Fruit fly (Drosophila melanogaster) whole organism, embryonic: ENCODE measurements around the gene mRpS31.

ENCODE experiments used
- B-H1 ChIP-seq: fragments of 200-800 bp; sonication (Bioruptor generic); IDR thresholded peaks from 3 replicates; pipeline ENCODE4 v1.3.6; 2022; ENCODE audit warnings: missing biosample characterization, missing genetic modification characterization
- CG10366 ChIP-seq: fragments of 200-800 bp; sonication (Bioruptor generic); IDR thresholded peaks from 2 replicates; pipeline ENCODE4 v1.3.6; 2022; ENCODE audit warnings: missing biosample characterization, missing genetic modification characterization
- CG11093 ChIP-seq: fragments of 200-800 bp; sonication (Bioruptor generic); IDR thresholded peaks from 3 replicates; pipeline ENCODE4 v1.3.6; 2022; ENCODE audit warnings: missing biosample characterization, missing genetic modification characterization
- CG12391 ChIP-seq: fragments of 200-800 bp; sonication (Bioruptor generic); optimal IDR thresholded peaks from 3 replicates; lab custom pipeline; 2018; ENCODE audit warnings: missing biosample characterization, mild to moderate bottlenecking, missing genetic modification characterization, moderate library complexity
- CG15479 ChIP-seq: fragments of 200-800 bp; sonication (Bioruptor generic); optimal IDR thresholded peaks from 3 replicates; lab custom pipeline; 2019; ENCODE audit warnings: missing biosample characterization, mild to moderate bottlenecking, missing genetic modification characterization, moderate library complexity
- CG17186 ChIP-seq: fragments of 200-800 bp; sonication (Bioruptor generic); optimal IDR thresholded peaks from 3 replicates; lab custom pipeline; 2017; ENCODE audit warnings: missing biosample characterization, missing genetic modification reagents, missing genetic modification characterization
- CG18011 ChIP-seq: fragments of 200-800 bp; sonication (Bioruptor generic); optimal IDR thresholded peaks from 2 replicates; lab custom pipeline; 2017; ENCODE audit warnings: missing biosample characterization, missing genetic modification characterization, mild to moderate bottlenecking, moderate library complexity, missing genotype
- CG2202 ChIP-seq: fragments of 200-800 bp; sonication (Bioruptor generic); optimal IDR thresholded peaks from 2 replicates; lab custom pipeline; 2018; ENCODE audit warnings: missing biosample characterization, mild to moderate bottlenecking, missing genetic modification characterization
- CG31441 ChIP-seq: fragments of 200-800 bp; sonication (Bioruptor generic); IDR thresholded peaks from 2 replicates; pipeline ENCODE4 v1.3.6; 2022; ENCODE audit warnings: missing biosample characterization, missing genetic modification characterization
- CG3726 ChIP-seq: fragments of 200-800 bp; sonication (Bioruptor generic); IDR thresholded peaks from 3 replicates; pipeline ENCODE4, ENCODE4 v1.3.6; 2022; ENCODE audit warnings: missing biosample characterization, missing genetic modification characterization
- CG3995 ChIP-seq: fragments of 200-800 bp; sonication (Bioruptor generic); optimal IDR thresholded peaks from 3 replicates; lab custom pipeline; 2016; ENCODE audit warnings: missing biosample characterization, missing genetic modification characterization
- CG4328 ChIP-seq: fragments of 200-800 bp; sonication (Bioruptor generic); optimal IDR thresholded peaks from 3 replicates; lab custom pipeline; 2017; ENCODE audit warnings: missing biosample characterization, missing genetic modification reagents, missing genetic modification characterization
- CG4424 ChIP-seq: fragments of 200-800 bp; sonication (Bioruptor generic); optimal IDR thresholded peaks from 3 replicates; lab custom pipeline; 2016; ENCODE audit warnings: missing biosample characterization, missing genetic modification characterization
- CG5180 ChIP-seq: fragments of 200-800 bp; sonication (Bioruptor generic); optimal IDR thresholded peaks from 3 replicates; lab custom pipeline; 2017; ENCODE audit warnings: missing biosample characterization, missing genetic modification characterization, mild to moderate bottlenecking, moderate library complexity, missing genetic modification reagents
- CG6654 ChIP-seq: fragments of 200-800 bp; sonication (Bioruptor generic); optimal IDR thresholded peaks from 2 replicates; lab custom pipeline; 2017; ENCODE audit warnings: missing biosample characterization, mild to moderate bottlenecking, missing genetic modification characterization
- CG7271 ChIP-seq: fragments of 200-800 bp; sonication (Bioruptor generic); optimal IDR thresholded peaks from 2 replicates; lab custom pipeline; 2018; ENCODE audit warnings: missing biosample characterization, mild to moderate bottlenecking, missing genetic modification characterization, moderate library complexity
- CG7357 ChIP-seq: fragments of 200-800 bp; sonication (Bioruptor generic); IDR thresholded peaks from 3 replicates; pipeline ENCODE4 v1.3.6; 2022; ENCODE audit warnings: missing biosample characterization, missing genetic modification characterization
- CG7372 ChIP-seq: fragments of 200-800 bp; sonication (Bioruptor generic); IDR thresholded peaks from 2 replicates; pipeline ENCODE4 v1.3.6; 2022; ENCODE audit warnings: missing biosample characterization, missing genetic modification characterization
- CG9215 ChIP-seq: fragments of 200-800 bp; sonication (Bioruptor generic); IDR thresholded peaks from 2 replicates; pipeline ENCODE4 v1.3.6; 2022; ENCODE audit warnings: missing biosample characterization, missing genetic modification characterization
- Dbx ChIP-seq: fragments of 200-800 bp; sonication (Bioruptor generic); IDR thresholded peaks from 3 replicates; pipeline ENCODE4 v1.3.6; 2022; ENCODE audit warnings: missing biosample characterization, missing genetic modification characterization
- Dp ChIP-seq: fragments of 200-800 bp; sonication (Bioruptor generic); optimal IDR thresholded peaks from 2 replicates; lab custom pipeline; 2018; ENCODE audit warnings: missing biosample characterization, mild to moderate bottlenecking, missing genetic modification characterization, moderate library complexity
- Ets65A ChIP-seq: fragments of 200-800 bp; sonication (Bioruptor generic); peaks from one replicate; lab custom pipeline; 2016; ENCODE audit warnings: missing biosample characterization, missing genetic modification characterization
- Gsc ChIP-seq: fragments of 200-800 bp; sonication (Bioruptor generic); IDR thresholded peaks from 2 replicates; pipeline ENCODE4 v1.3.6; 2022; ENCODE audit warnings: missing biosample characterization, missing genetic modification characterization
- MBD-R2 ChIP-seq: fragments of 200-800 bp; sonication (Bioruptor generic); IDR thresholded peaks from 2 replicates; pipeline ENCODE4 v1.3.6; 2022; ENCODE audit warnings: missing biosample characterization, missing genetic modification characterization
- Mes4 ChIP-seq: fragments of 200-800 bp; sonication (Bioruptor generic); optimal IDR thresholded peaks from 2 replicates; lab custom pipeline; 2016; ENCODE audit warnings: missing biosample characterization, missing genetic modification characterization
- NC2α ChIP-seq: fragments of 200-800 bp; sonication (Bioruptor generic); optimal IDR thresholded peaks from 2 replicates; lab custom pipeline; 2016; ENCODE audit warnings: missing biosample characterization, missing genetic modification characterization
- Oli ChIP-seq: fragments of 200-800 bp; sonication (Bioruptor generic); optimal IDR thresholded peaks from 2 replicates; lab custom pipeline; 2018; ENCODE audit warnings: missing biosample characterization, mild to moderate bottlenecking, missing genetic modification characterization, moderate library complexity
- Scr ChIP-seq: fragments of 200-800 bp; sonication (Bioruptor generic); IDR thresholded peaks from 2 replicates; pipeline ENCODE4 v1.3.6; 2022; ENCODE audit warnings: missing biosample characterization, missing genetic modification characterization; ENCODE audit not compliant: partially characterized antibody
- Xrp1 ChIP-seq: fragments of 200-800 bp; sonication (Bioruptor generic); IDR thresholded peaks from 2 replicates; pipeline ENCODE4 v1.3.6; 2022; ENCODE audit warnings: missing biosample characterization, missing genetic modification characterization
- bab2 ChIP-seq: fragments of 200-800 bp; sonication (Bioruptor generic); optimal IDR thresholded peaks from 2 replicates; lab custom pipeline; 2016; ENCODE audit warnings: missing biosample characterization, missing genetic modification characterization
- chif ChIP-seq, 2 experiments: fragments of 200-800 bp; sonication (Bioruptor generic); optimal IDR thresholded peaks; 3 replicates each; lab custom pipeline; 2016; ENCODE audit warnings: missing biosample characterization in 2 of 2, missing genetic modification characterization in 2 of 2
- danr ChIP-seq: fragments of 200-800 bp; sonication (Bioruptor generic); IDR thresholded peaks from 2 replicates; pipeline ENCODE4 v1.3.6; 2022; ENCODE audit warnings: missing biosample characterization, missing genetic modification characterization
- dysf ChIP-seq: fragments of 200-800 bp; sonication (Bioruptor generic); IDR thresholded peaks from 3 replicates; pipeline ENCODE4 v1.3.6; 2022; ENCODE audit warnings: missing biosample characterization, missing genetic modification characterization
- ewg ChIP-seq: fragments of 200-800 bp; sonication (Bioruptor generic); optimal IDR thresholded peaks from 3 replicates; lab custom pipeline; 2017; ENCODE audit warnings: mild to moderate bottlenecking, missing biosample characterization, missing genetic modification reagents, missing genetic modification characterization
- fru ChIP-seq: fragments of >200 bp; optimal IDR thresholded peaks from 2 replicates; lab custom pipeline; 2017
- fu2 ChIP-seq: fragments of 200-800 bp; sonication (Bioruptor generic); optimal IDR thresholded peaks from 2 replicates; lab custom pipeline; 2016; ENCODE audit warnings: missing biosample characterization, missing genetic modification characterization
- gcm2 ChIP-seq: fragments of 200-800 bp; sonication (Bioruptor generic); optimal IDR thresholded peaks from 2 replicates; lab custom pipeline; 2016; ENCODE audit warnings: missing biosample characterization, missing genetic modification characterization
- gsb ChIP-seq: fragments of 200-800 bp; sonication (Bioruptor generic); IDR thresholded peaks from 2 replicates; pipeline ENCODE4 v1.3.6; 2022; ENCODE audit warnings: missing biosample characterization, missing genetic modification characterization
- her ChIP-seq: fragments of 200-800 bp; sonication (Bioruptor generic); optimal IDR thresholded peaks from 2 replicates; lab custom pipeline; 2016; ENCODE audit warnings: missing biosample characterization, missing genetic modification characterization
- jigr1 ChIP-seq: fragments of 200-800 bp; sonication (Bioruptor generic); IDR thresholded peaks from 3 replicates; pipeline ENCODE4 v1.3.6; 2022; ENCODE audit warnings: missing biosample characterization, missing genetic modification characterization
- maf-S ChIP-seq: fragments of 200-800 bp; sonication (Bioruptor generic); optimal IDR thresholded peaks from 2 replicates; lab custom pipeline; 2016; ENCODE audit warnings: missing biosample characterization, missing genetic modification characterization
- p53 ChIP-seq: fragments of 200-800 bp; sonication (Bioruptor generic); optimal IDR thresholded peaks from 2 replicates; lab custom pipeline; 2016; ENCODE audit warnings: missing biosample characterization, missing genetic modification characterization
- peb ChIP-seq: fragments of 200-800 bp; sonication (Bioruptor generic); IDR thresholded peaks from 2 replicates; pipeline ENCODE4 v1.3.6; 2022; ENCODE audit warnings: missing biosample characterization, missing genetic modification characterization
- ro ChIP-seq: fragments of 200-800 bp; sonication (Bioruptor generic); IDR thresholded peaks from 2 replicates; pipeline ENCODE4 v1.3.6; 2022; ENCODE audit warnings: missing biosample characterization, missing genetic modification characterization
- sisA ChIP-seq: fragments of 200-800 bp; sonication (Bioruptor generic); IDR thresholded peaks from 2 replicates; pipeline ENCODE4 v1.3.6; 2022; ENCODE audit warnings: missing biosample characterization, missing genetic modification characterization
- slou ChIP-seq: fragments of 200-800 bp; sonication (Bioruptor generic); optimal IDR thresholded peaks from 3 replicates; lab custom pipeline; 2016; ENCODE audit warnings: missing biosample characterization, missing genetic modification characterization
- slp2 ChIP-seq: fragments of 200-800 bp; sonication (Bioruptor generic); optimal IDR thresholded peaks from 2 replicates; lab custom pipeline; 2016; ENCODE audit warnings: missing biosample characterization, missing genetic modification characterization
- so ChIP-seq: fragments of 200-800 bp; sonication (Bioruptor generic); IDR thresholded peaks from 3 replicates; pipeline ENCODE4 v1.3.6; 2022; ENCODE audit warnings: missing biosample characterization, missing genetic modification characterization
- tio ChIP-seq: fragments of 200-800 bp; sonication (Bioruptor generic); optimal IDR thresholded peaks from 2 replicates; lab custom pipeline; 2017; ENCODE audit warnings: missing biosample characterization, missing genetic modification characterization, inconsistent platforms
- ttk ChIP-seq: fragments of 200-800 bp; sonication (Bioruptor generic); IDR thresholded peaks from 2 replicates; pipeline ENCODE4 v2.1.2; 2022; ENCODE audit warnings: missing biosample characterization, missing genetic modification characterization
- zfh1 ChIP-seq: fragments of 200-800 bp; sonication (Bioruptor generic); IDR thresholded peaks from 3 replicates; pipeline ENCODE4 v1.3.6; 2022; ENCODE audit warnings: missing biosample characterization, missing genetic modification characterization

Gene mRpS31

dm6 chr3L:15982783-15983432 is 22.1 kb upstream of the mRpS31 start, which contains the start of the genes brm and Arl1 (continued):
- TF ChIP-seq CG2202 (tag; lab: Kevin White, UChicago) (peak; percentile 93), Gsc (GFP tag; lab: Robert Waterston, UW) (peak; percentile 98), dysf (peak; percentile 100), Xrp1 (GFP tag; lab: Robert Waterston, UW) (peak; percentile 99), chif (GFP tag; optimal IDR thresholded peaks at IDR 0.05; lab: Kevin White, UChicago) (peak; percentile 58 to 87)
- TF ChIP-seq, all 482 proteins: peak for 440

DNA sequence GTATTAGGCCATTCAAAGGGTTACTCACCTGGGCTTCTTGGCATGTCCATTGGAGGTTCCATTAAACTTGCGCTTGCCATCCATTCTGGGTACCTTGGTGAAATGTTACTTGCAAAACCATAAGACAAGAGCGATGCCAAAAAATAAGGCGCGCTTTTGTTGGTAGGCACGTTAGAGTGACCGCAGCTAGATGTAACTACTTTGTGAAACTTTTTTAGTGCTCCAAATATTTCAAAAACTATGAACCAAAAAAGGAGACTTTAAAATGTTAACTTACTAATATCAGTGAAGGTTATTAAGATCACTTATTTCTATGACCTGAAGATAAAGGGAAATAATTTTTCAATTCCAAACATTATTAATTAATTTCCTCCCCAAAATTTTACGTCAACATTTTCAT is 17.4 kb upstream of the mRpS31 start, which contains the start of gene PolD1:
Gene PolD1, minus strand, starts transcription at position 181 of the 400 bp plus-strand sequence.
- no peak for TF ChIP-seq slou (GFP tag; lab: Kevin White, UChicago)
- TF ChIP-seq Dbx (GFP tag; lab: Robert Waterston, UW) = no peak
- peak; percentile 31 for TF ChIP-seq MBD-R2 (GFP tag; lab: Robert Waterston, UW)
- TF ChIP-seq peb (GFP tag; lab: Robert Waterston, UW) = no peak
- TF ChIP-seq CG5180 (GFP tag; lab: Kevin White, UChicago) = no peak
- TF ChIP-seq so (GFP tag; lab: Robert Waterston, UW) = no peak
- no peak for TF ChIP-seq CG12391
- TF ChIP-seq ttk (GFP tag; lab: Robert Waterston, UW) = no peak
- TF ChIP-seq Oli (tag; lab: Kevin White, UChicago) = no peak
- no peak for TF ChIP-seq slp2 (GFP tag; lab: Kevin White, UChicago)
- no peak for TF ChIP-seq p53 (GFP tag; lab: Kevin White, UChicago)
- TF ChIP-seq zfh1 (GFP tag; lab: Robert Waterston, UW) = no peak
- TF ChIP-seq CG10366 (GFP tag; lab: Robert Waterston, UW) = no peak
- no peak for TF ChIP-seq CG7357 (GFP tag; lab: Robert Waterston, UW)
- no peak for TF ChIP-seq CG11093 (GFP tag; lab: Robert Waterston, UW)
- TF ChIP-seq tio (GFP tag; lab: Kevin White, UChicago) = no peak
- TF ChIP-seq danr = no peak
- no peak for TF ChIP-seq CG18011
- TF ChIP-seq gcm2 (GFP tag; lab: Kevin White, UChicago) = no peak
- peak; percentile 43 for TF ChIP-seq Ets65A (GFP tag; lab: Kevin White, UChicago)
- TF ChIP-seq maf-S (GFP tag; lab: Kevin White, UChicago) = no peak
- no peak for TF ChIP-seq B-H1 (GFP tag; lab: Robert Waterston, UW)
- no peak for TF ChIP-seq chif (GFP tag; optimal IDR thresholded peaks at IDR 0.05; lab: Kevin White, UChicago)
- TF ChIP-seq Dp (GFP tag; lab: Kevin White, UChicago) = peak; percentile 51
- no peak for TF ChIP-seq CG7372 (GFP tag; lab: Robert Waterston, UW)
- TF ChIP-seq fu2 (GFP tag; lab: Kevin White, UChicago) = no peak
- TF ChIP-seq her (GFP tag; lab: Kevin White, UChicago) = no peak
- no peak for TF ChIP-seq CG15479 (GFP tag; lab: Kevin White, UChicago)
- no peak for TF ChIP-seq fru
- no peak for TF ChIP-seq CG3726 (GFP tag; lab: Robert Waterston, UW)
- TF ChIP-seq CG7271 (tag; lab: Kevin White, UChicago) = no peak
- no peak for TF ChIP-seq CG9215 (GFP tag; lab: Robert Waterston, UW)
- peak; percentile 1 for TF ChIP-seq CG4424 (GFP tag; lab: Kevin White, UChicago)
- no peak for TF ChIP-seq gsb (GFP tag; lab: Robert Waterston, UW)
- TF ChIP-seq Scr (GFP tag; lab: Robert Waterston, UW) = no peak
- TF ChIP-seq sisA (GFP tag; lab: Robert Waterston, UW) = no peak
- no peak for TF ChIP-seq NC2α (GFP tag; lab: Kevin White, UChicago)
- TF ChIP-seq CG17186 = no peak
- no peak for TF ChIP-seq bab2 (GFP tag; lab: Kevin White, UChicago)
- TF ChIP-seq CG3995 = peak; percentile 74
- no peak for TF ChIP-seq CG31441
- no peak for TF ChIP-seq CG6654 (GFP tag; lab: Kevin White, UChicago)
- no peak for TF ChIP-seq Mes4 (GFP tag; lab: Kevin White, UChicago)
- no peak for TF ChIP-seq ewg (GFP tag; lab: Kevin White, UChicago)
- no peak for TF ChIP-seq ro (GFP tag; lab: Robert Waterston, UW)
- TF ChIP-seq jigr1 (GFP tag; lab: Robert Waterston, UW) = no peak
- no peak for TF ChIP-seq CG4328 (GFP tag; lab: Kevin White, UChicago)
